Fruit fly (Drosophila melanogaster) whole organism, prepupa: ENCODE results near the gene CG3982.

Source experiments
- CG11294 ChIP-seq: fragments of 200-800 bp; sonication (Bioruptor generic); IDR thresholded peaks from 2 replicates; pipeline ENCODE4 v1.3.6; 2022; ENCODE audit warnings: missing biosample characterization, missing genetic modification characterization
- CG3032 ChIP-seq: fragments of 200-800 bp; optimal IDR thresholded peaks from 2 replicates; lab custom pipeline; 2019; ENCODE audit warnings: missing biosample characterization, mild to moderate bottlenecking, missing genetic modification characterization, moderate library complexity
- CG31627 ChIP-seq: fragments of 200-800 bp; sonication (Bioruptor generic); optimal IDR thresholded peaks from 3 replicates; lab custom pipeline; 2016; ENCODE audit warnings: missing biosample characterization, missing genetic modification characterization
- CG34406 ChIP-seq: fragments of 200-800 bp; sonication (Bioruptor generic); optimal IDR thresholded peaks from 3 replicates; lab custom pipeline; 2016; ENCODE audit warnings: missing biosample characterization, missing genetic modification characterization
- CG3919 ChIP-seq: fragments of 200-800 bp; sonication (Bioruptor generic); optimal IDR thresholded peaks from 3 replicates; lab custom pipeline; 2016; ENCODE audit warnings: missing biosample characterization, missing genetic modification characterization
- CG6854 ChIP-seq: fragments of 200-800 bp; sonication (Bioruptor generic); optimal IDR thresholded peaks from 2 replicates; lab custom pipeline; 2017; ENCODE audit warnings: missing biosample characterization, mild to moderate bottlenecking, missing genetic modification characterization
- Hr39 ChIP-seq: fragments of 200-800 bp; sonication (Bioruptor generic); optimal IDR thresholded peaks from 2 replicates; lab custom pipeline; 2016; ENCODE audit warnings: missing biosample characterization, missing genetic modification characterization
- Hr4 ChIP-seq: fragments of 200-800 bp; sonication (Bioruptor generic); optimal IDR thresholded peaks from 3 replicates; lab custom pipeline; 2016; ENCODE audit warnings: missing biosample characterization, missing genetic modification characterization
- Sox102F ChIP-seq: fragments of 200-800 bp; sonication (Bioruptor generic); optimal IDR thresholded peaks from 2 replicates; lab custom pipeline; 2016; ENCODE audit warnings: missing biosample characterization, mild to moderate bottlenecking, missing genetic modification characterization
- Sox15 ChIP-seq: fragments of 200-800 bp; sonication (Bioruptor generic); optimal IDR thresholded peaks from 3 replicates; lab custom pipeline; 2016; ENCODE audit warnings: missing biosample characterization, missing genetic modification characterization
- esn ChIP-seq: fragments of 200-800 bp; sonication (Bioruptor generic); optimal IDR thresholded peaks from 2 replicates; lab custom pipeline; 2016; ENCODE audit warnings: missing biosample characterization, mild to moderate bottlenecking, missing genetic modification characterization, moderate library complexity
- pdm3 ChIP-seq: fragments of 200-800 bp; sonication (Bioruptor generic); optimal IDR thresholded peaks from 3 replicates; lab custom pipeline; 2016; ENCODE audit warnings: missing biosample characterization, missing genetic modification characterization
- ss ChIP-seq, 2 experiments: fragments of 200-800 bp; sonication (Bioruptor generic); optimal IDR thresholded peaks; 2 replicates in 1 of 2; 3 replicates in 1 of 2; lab custom pipeline; 2017 to 2018; ENCODE audit warnings: mild to moderate bottlenecking in 2 of 2, missing biosample characterization in 2 of 2, missing genetic modification characterization in 2 of 2, moderate library complexity in 1 of 2
- svp ChIP-seq: fragments of 200-800 bp; sonication (Bioruptor generic); peaks from one replicate; lab custom pipeline; 2016; ENCODE audit warnings: missing biosample characterization, missing genetic modification characterization

- TF ChIP-seq pdm3 (GFP tag; lab: Kevin White, UChicago) (no peak), Hr4 (GFP tag; lab: Kevin White, UChicago) (no peak), Sox15 (GFP tag; lab: Kevin White, UChicago) (no peak), CG31627 (GFP tag; lab: Kevin White, UChicago) (no peak), CG6854 (GFP tag; lab: Kevin White, UChicago) (no peak), Hr39 (GFP tag; lab: Kevin White, UChicago) (no peak), svp (GFP tag; lab: Kevin White, UChicago) (no peak), CG34406 (GFP tag; lab: Kevin White, UChicago) (no peak), CG3919 (no peak), ss (GFP tag; optimal IDR thresholded peaks at IDR 0.05; lab: Kevin White, UChicago) (no peak), esn (GFP tag; lab: Kevin White, UChicago) (no peak), Sox102F (GFP tag; lab: Kevin White, UChicago) (no peak), CG3032 (no peak), CG11294 (GFP tag; lab: Robert Waterston, UW) (no peak)
Observed at dm6 chr3L:9396038-9396437, 21.1 kb downstream of the CG3982 start.
